Fruit fly (Drosophila melanogaster) whole organism, embryonic: ENCODE data around the gene Lmx1a.
A peak's percentile ranks its signal among the peaks of the same experiment; 100 is the strongest.

ENCODE experiments used
- Antp ChIP-seq: fragments of 200-800 bp; sonication (Bioruptor generic); optimal IDR thresholded peaks from 3 replicates; lab custom pipeline; 2016; ENCODE audit warnings: missing biosample characterization, missing genetic modification characterization
- Bteb2 ChIP-seq: fragments of 200-800 bp; sonication (Bioruptor generic); optimal IDR thresholded peaks from 2 replicates; lab custom pipeline; 2016; ENCODE audit warnings: missing biosample characterization, missing genetic modification characterization
- CG10959 ChIP-seq: fragments of 200-800 bp; sonication (Bioruptor generic); IDR thresholded peaks from 2 replicates; pipeline ENCODE4 v1.3.6; 2022; ENCODE audit warnings: missing biosample characterization, missing genetic modification characterization
- CG11456 ChIP-seq: fragments of 200-800 bp; sonication (Bioruptor generic); IDR thresholded peaks from 3 replicates; pipeline ENCODE4 v1.3.6; 2022; ENCODE audit warnings: missing biosample characterization, missing genetic modification characterization
- CG13296 ChIP-seq: fragments of 200-800 bp; sonication (Bioruptor generic); optimal IDR thresholded peaks from 3 replicates; lab custom pipeline; 2018; ENCODE audit warnings: missing biosample characterization, mild to moderate bottlenecking, missing genetic modification characterization
- CG13424 ChIP-seq: fragments of 200-800 bp; sonication (Bioruptor generic); optimal IDR thresholded peaks from 2 replicates; lab custom pipeline; 2019; ENCODE audit warnings: missing biosample characterization, mild to moderate bottlenecking, missing genetic modification characterization, moderate library complexity
- CG1832 ChIP-seq: fragments of 200-800 bp; sonication (Bioruptor generic); optimal IDR thresholded peaks from 2 replicates; lab custom pipeline; 2017; ENCODE audit warnings: missing biosample characterization, mild to moderate bottlenecking, missing genetic modification characterization, inconsistent platforms
- CG2712 ChIP-seq: fragments of 200-800 bp; optimal IDR thresholded peaks from 3 replicates; lab custom pipeline; 2019; ENCODE audit warnings: missing biosample characterization, mild to moderate bottlenecking, missing genetic modification characterization, moderate library complexity
- CG42726 ChIP-seq: fragments of 200-800 bp; sonication (Bioruptor generic); IDR thresholded peaks from 2 replicates; pipeline ENCODE4 v1.3.6; 2022; ENCODE audit warnings: missing biosample characterization, missing genetic modification characterization; ENCODE audit not compliant: partially characterized antibody
- CG4282 ChIP-seq: fragments of 200-800 bp; sonication (Bioruptor generic); optimal IDR thresholded peaks from 2 replicates; lab custom pipeline; 2016; ENCODE audit warnings: missing biosample characterization, missing genetic modification characterization
- CG4854 ChIP-seq: fragments of 200-800 bp; sonication (Bioruptor generic); optimal IDR thresholded peaks from 2 replicates; lab custom pipeline; 2016; ENCODE audit warnings: missing biosample characterization, missing genetic modification characterization, inconsistent platforms
- CG6689 ChIP-seq: fragments of 200-800 bp; sonication (Bioruptor generic); IDR thresholded peaks from 2 replicates; pipeline ENCODE4 v1.3.6; 2022; ENCODE audit warnings: missing biosample characterization, missing genetic modification characterization
- CG8281 ChIP-seq: fragments of 200-800 bp; sonication (Bioruptor generic); optimal IDR thresholded peaks from 2 replicates; lab custom pipeline; 2018; ENCODE audit warnings: missing biosample characterization, mild to moderate bottlenecking, missing genetic modification characterization, moderate library complexity
- CG8765 ChIP-seq: fragments of 200-800 bp; sonication (Bioruptor generic); IDR thresholded peaks from 2 replicates; pipeline ENCODE4 v1.3.6; 2022; ENCODE audit warnings: missing biosample characterization, missing genetic modification characterization
- CTCF ChIP-seq: fragments of 200-800 bp; sonication (Bioruptor generic); optimal IDR thresholded peaks from 2 replicates; lab custom pipeline; 2017; ENCODE audit warnings: missing biosample characterization, mild to moderate bottlenecking, missing genetic modification characterization, moderate library complexity
- Eip74EF ChIP-seq, 2 experiments: fragments of 200-800 bp in 1 of 2; fragments of >200 bp in 1 of 2; sonication (Bioruptor generic) in 1 of 2; optimal IDR thresholded peaks; 2 replicates each; lab custom pipeline; 2017 to 2019; ENCODE audit warnings: missing biosample characterization in 2 of 2, missing genetic modification characterization in 2 of 2, mild to moderate bottlenecking in 1 of 2, moderate library complexity in 1 of 2
- HLH3B ChIP-seq: fragments of 200-800 bp; sonication (Bioruptor generic); IDR thresholded peaks from 2 replicates; pipeline ENCODE4 v1.3.6; 2022; ENCODE audit warnings: missing biosample characterization, missing genetic modification characterization
- Hey ChIP-seq: fragments of 200-800 bp; sonication (Bioruptor generic); optimal IDR thresholded peaks from 3 replicates; lab custom pipeline; 2018; ENCODE audit warnings: missing biosample characterization, mild to moderate bottlenecking, missing genetic modification characterization
- HmgZ ChIP-seq: fragments of 200-800 bp; sonication (Bioruptor generic); optimal IDR thresholded peaks from 2 replicates; lab custom pipeline; 2018; ENCODE audit warnings: missing biosample characterization, mild to moderate bottlenecking, missing genetic modification characterization
- Hsf ChIP-seq: fragments of 200-800 bp; sonication (Bioruptor generic); optimal IDR thresholded peaks from 3 replicates; lab custom pipeline; 2016; ENCODE audit warnings: missing biosample characterization, missing genetic modification characterization
- Nf-YB ChIP-seq: fragments of 200-800 bp; sonication (Bioruptor generic); optimal IDR thresholded peaks from 3 replicates; lab custom pipeline; 2019; ENCODE audit warnings: missing biosample characterization, mild to moderate bottlenecking, missing genetic modification characterization, moderate library complexity
- Nf-YC ChIP-seq: fragments of 200-800 bp; optimal IDR thresholded peaks from 3 replicates; lab custom pipeline; 2019; ENCODE audit warnings: missing biosample characterization, mild to moderate bottlenecking, missing genetic modification characterization, moderate library complexity
- Pdp1 ChIP-seq, 2 experiments: fragments of 200-800 bp; sonication (Bioruptor generic); optimal IDR thresholded peaks; 3 replicates each; lab custom pipeline; 2016; ENCODE audit warnings: missing biosample characterization in 2 of 2, missing genetic modification characterization in 2 of 2, mild to moderate bottlenecking in 1 of 2, moderate library complexity in 1 of 2
- Rx ChIP-seq: fragments of 200-800 bp; sonication (Bioruptor generic); IDR thresholded peaks from 2 replicates; pipeline ENCODE4 v1.3.6; 2022; ENCODE audit warnings: missing biosample characterization, missing genetic modification characterization
- Scr ChIP-seq: fragments of 200-800 bp; sonication (Bioruptor generic); IDR thresholded peaks from 2 replicates; pipeline ENCODE4 v1.3.6; 2022; ENCODE audit warnings: missing biosample characterization, missing genetic modification characterization; ENCODE audit not compliant: partially characterized antibody
- Sry-δ ChIP-seq: fragments of 200-800 bp; sonication (Bioruptor generic); optimal IDR thresholded peaks from 2 replicates; lab custom pipeline; 2016; ENCODE audit warnings: missing biosample characterization, missing genetic modification characterization
- Xrp1 ChIP-seq: fragments of 200-800 bp; sonication (Bioruptor generic); IDR thresholded peaks from 2 replicates; pipeline ENCODE4 v1.3.6; 2022; ENCODE audit warnings: missing biosample characterization, missing genetic modification characterization
- chn ChIP-seq: fragments of 200-800 bp; sonication (Bioruptor generic); optimal IDR thresholded peaks from 2 replicates; lab custom pipeline; 2016; ENCODE audit warnings: missing biosample characterization, missing genetic modification characterization
- ewg ChIP-seq: fragments of 200-800 bp; sonication (Bioruptor generic); optimal IDR thresholded peaks from 3 replicates; lab custom pipeline; 2017; ENCODE audit warnings: mild to moderate bottlenecking, missing biosample characterization, missing genetic modification reagents, missing genetic modification characterization
- gsb-n ChIP-seq: fragments of 200-800 bp; sonication (Bioruptor generic); optimal IDR thresholded peaks from 3 replicates; lab custom pipeline; 2018; ENCODE audit warnings: missing biosample characterization, mild to moderate bottlenecking, missing genetic modification characterization
- h ChIP-seq: fragments of >200 bp; optimal IDR thresholded peaks from 2 replicates; lab custom pipeline; 2017
- kni ChIP-seq: fragments of 200-800 bp; sonication (Bioruptor generic); optimal IDR thresholded peaks from 3 replicates; lab custom pipeline; 2017; ENCODE audit warnings: mild to moderate bottlenecking, missing biosample characterization, missing genetic modification reagents, missing genetic modification characterization
- luna ChIP-seq: fragments of 200-800 bp; sonication (Bioruptor generic); optimal IDR thresholded peaks from 2 replicates; lab custom pipeline; 2016; ENCODE audit warnings: missing biosample characterization, missing genetic modification characterization
- mirr ChIP-seq: fragments of 200-800 bp; sonication (Bioruptor generic); optimal IDR thresholded peaks from 3 replicates; lab custom pipeline; 2018; ENCODE audit warnings: missing biosample characterization, mild to moderate bottlenecking, missing genetic modification characterization
- mld ChIP-seq: fragments of 200-800 bp; sonication (Bioruptor generic); IDR thresholded peaks from 3 replicates; pipeline ENCODE4 v1.3.6; 2022; ENCODE audit warnings: missing biosample characterization, missing genetic modification characterization; ENCODE audit not compliant: partially characterized antibody
- nerfin-1 ChIP-seq: fragments of 200-800 bp; sonication (Bioruptor generic); optimal IDR thresholded peaks from 3 replicates; lab custom pipeline; 2019; ENCODE audit warnings: missing biosample characterization, mild to moderate bottlenecking, missing genetic modification characterization, moderate library complexity
- oc ChIP-seq: fragments of 200-800 bp; sonication (Bioruptor generic); optimal IDR thresholded peaks from 2 replicates; lab custom pipeline; 2018; ENCODE audit warnings: missing biosample characterization, mild to moderate bottlenecking, missing genetic modification characterization, moderate library complexity
- odd ChIP-seq: fragments of 200-800 bp; sonication (Bioruptor generic); optimal IDR thresholded peaks from 2 replicates; lab custom pipeline; 2017; ENCODE audit warnings: missing biosample characterization, mild to moderate bottlenecking, missing genetic modification characterization
- prd ChIP-seq, 3 experiments: fragments of >200 bp in 2 of 3; fragments of 200-800 bp in 1 of 3; sonication (Bioruptor generic) in 1 of 3; optimal IDR thresholded peaks in 2 of 3; IDR thresholded peaks in 1 of 3; 2 replicates in 2 of 3; 3 replicates in 1 of 3; pipeline versions ENCODE4 v1.3.6 to Lab custom; 2017 to 2022; ENCODE audit warnings: missing biosample characterization in 1 of 3, missing genetic modification characterization in 1 of 3
- pros ChIP-seq: fragments of 200-800 bp; sonication (Bioruptor generic); optimal IDR thresholded peaks from 3 replicates; lab custom pipeline; 2019; ENCODE audit warnings: missing biosample characterization, mild to moderate bottlenecking, missing genetic modification characterization, moderate library complexity
- pzg ChIP-seq: fragments of 200-800 bp; sonication (Bioruptor generic); optimal IDR thresholded peaks from 3 replicates; lab custom pipeline; 2018; ENCODE audit warnings: missing biosample characterization, mild to moderate bottlenecking, missing genetic modification characterization, moderate library complexity
- sens ChIP-seq: fragments of 200-800 bp; sonication (Bioruptor generic); peaks from one replicate; lab custom pipeline; 2016; ENCODE audit warnings: missing biosample characterization, missing genetic modification characterization
- seq ChIP-seq: fragments of 200-800 bp; sonication (Bioruptor generic); IDR thresholded peaks from 2 replicates; pipeline ENCODE4 v1.3.6; 2022; ENCODE audit warnings: missing biosample characterization, missing genetic modification characterization
- sisA ChIP-seq: fragments of 200-800 bp; sonication (Bioruptor generic); IDR thresholded peaks from 2 replicates; pipeline ENCODE4 v1.3.6; 2022; ENCODE audit warnings: missing biosample characterization, missing genetic modification characterization
- tgo ChIP-seq: fragments of 200-800 bp; sonication (Bioruptor generic); IDR thresholded peaks from 3 replicates; pipeline ENCODE4 v1.3.6; 2022; ENCODE audit warnings: missing biosample characterization, missing genetic modification characterization
- unc-4 ChIP-seq: fragments of 200-800 bp; sonication (Bioruptor generic); IDR thresholded peaks from 2 replicates; pipeline ENCODE4 v1.3.6; 2022; ENCODE audit warnings: missing biosample characterization, missing genetic modification characterization; ENCODE audit not compliant: partially characterized antibody
- vnd ChIP-seq: fragments of 200-800 bp; sonication (Bioruptor generic); IDR thresholded peaks from 3 replicates; pipeline ENCODE4 v1.3.6; 2022; ENCODE audit warnings: missing biosample characterization, missing genetic modification characterization; ENCODE audit not compliant: partially characterized antibody
- wdn ChIP-seq: fragments of 200-800 bp; sonication (Bioruptor generic); IDR thresholded peaks from 2 replicates; pipeline ENCODE4 v1.3.6; 2022; ENCODE audit warnings: missing biosample characterization, missing genetic modification characterization
- zfh1 ChIP-seq: fragments of 200-800 bp; sonication (Bioruptor generic); IDR thresholded peaks from 3 replicates; pipeline ENCODE4 v1.3.6; 2022; ENCODE audit warnings: missing biosample characterization, missing genetic modification characterization

Lmx1a gene

DNA sequence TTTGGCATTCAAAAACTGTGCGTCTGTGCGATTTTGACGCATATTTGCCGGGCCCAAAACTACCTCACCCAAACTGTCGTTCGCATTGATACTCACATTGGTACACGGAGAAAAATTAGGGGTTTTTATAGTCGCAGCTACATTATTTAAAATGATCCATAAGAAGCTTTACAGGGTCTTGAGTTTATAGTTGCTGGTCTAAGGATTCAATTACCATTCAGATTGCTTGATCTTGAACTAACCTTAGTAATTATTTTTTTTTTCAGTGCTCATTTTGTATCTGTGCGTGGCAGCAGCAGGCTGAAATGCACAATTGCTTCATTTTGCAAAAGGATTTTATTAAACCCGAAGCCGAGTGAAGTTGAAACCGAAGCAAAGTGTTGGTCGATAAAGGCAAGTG, 41.7 kb upstream of the Lmx1a start (continued):
- TF ChIP-seq wdn (no peak), CG13296 (GFP tag; lab: Kevin White, UChicago) (no peak), h (no peak), CG8765 (0 out of 2 replicates have a peak, but pooled peaks have one; percentile 11), luna (no peak), zfh1 (peak; percentile 43; the same call in 1 of the 3 replicates), CTCF (GFP tag; lab: Kevin White, UChicago) (no peak), HmgZ (tag; lab: Kevin White, UChicago) (no peak), CG10959 (GFP tag; lab: Robert Waterston, UW) (0 out of 2 replicates have a peak, but pooled peaks have one; percentile 27), CG42726 (GFP tag; lab: Robert Waterston, UW) (no peak), sens (GFP tag; lab: Kevin White, UChicago) (peak; percentile 62), HLH3B (GFP tag; lab: Robert Waterston, UW) (0 out of 2 replicates have a peak, but pooled peaks have one; percentile 6), pzg (GFP tag; lab: Kevin White, UChicago) (no peak), CG2712 (tag; lab: Kevin White, UChicago) (peak; percentile 20), Scr (GFP tag; lab: Robert Waterston, UW) (no peak), Bteb2 (GFP tag; lab: Kevin White, UChicago) (no peak), chn (no peak), Xrp1 (peak; percentile 28; the same call in 1 of the 2 replicates), Rx (0 out of 2 replicates have a peak, but pooled peaks have one; percentile 10), CG4854 (GFP tag; lab: Kevin White, UChicago) (no peak), CG6689 (peak; percentile 35; the same call in 1 of the 2 replicates), Nf-YB (GFP tag; lab: Kevin White, UChicago) (no peak), Pdp1 (GFP tag; optimal IDR thresholded peaks at IDR 0.05; lab: Kevin White, UChicago) (no peak), ewg (no peak), odd (no peak), prd (optimal IDR thresholded peaks at IDR 0.05; lab: Kevin White, UChicago) (no peak), prd (GFP tag; IDR thresholded peaks at IDR 0.05; lab: Robert Waterston, UW) (peak; percentile 54; the same call in 2 of the 3 replicates), sisA (GFP tag; lab: Robert Waterston, UW) (0 out of 2 replicates have a peak, but pooled peaks have one; percentile 11), CG11456 (no peak), Sry-δ (GFP tag; lab: Kevin White, UChicago) (no peak)

DNA sequence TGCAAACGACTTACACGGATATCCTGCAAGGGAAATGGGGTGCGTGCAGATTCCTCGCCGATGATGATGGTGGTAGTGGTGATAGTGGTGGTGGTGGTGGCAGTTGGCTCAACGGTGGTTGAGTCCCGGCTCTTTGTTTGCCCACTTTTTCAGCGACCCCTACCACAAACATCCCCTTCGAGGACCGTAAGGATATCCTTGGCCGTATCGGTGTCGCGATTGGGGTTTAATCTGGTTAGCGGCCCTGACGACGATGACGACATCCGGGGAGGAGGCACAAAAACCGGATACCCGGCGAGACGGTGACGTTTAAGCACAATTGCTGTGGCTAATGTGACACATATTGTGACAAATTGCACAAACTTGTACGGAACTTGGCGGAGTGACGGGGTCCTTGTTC, 39.4 kb upstream of the Lmx1a start:
- TF ChIP-seq pros (GFP tag; lab: Kevin White, UChicago) (peak; percentile 88), gsb-n (tag; lab: Kevin White, UChicago) (peak; percentile 84), Antp (GFP tag; lab: Kevin White, UChicago) (no peak), CG8281 (no peak), seq (peak; percentile 52; the same call in 1 of the 2 replicates), nerfin-1 (tag; lab: Kevin White, UChicago) (peak; percentile 34), Eip74EF (GFP tag; optimal IDR thresholded peaks at IDR 0.05; lab: Kevin White, UChicago) (no peak), oc (tag; lab: Kevin White, UChicago) (peak; percentile 46), mld (GFP tag; lab: Robert Waterston, UW) (no peak), kni (GFP tag; lab: Kevin White, UChicago) (peak; percentile 17), Nf-YC (tag; lab: Kevin White, UChicago) (peak; percentile 53), unc-4 (GFP tag; lab: Robert Waterston, UW) (no peak), Nf-YB (GFP tag; lab: Kevin White, UChicago) (peak; percentile 39), Hsf (no peak), CG13424 (no peak), CG1832 (no peak), vnd (GFP tag; lab: Robert Waterston, UW) (no peak), mirr (no peak), Hey (tag; lab: Kevin White, UChicago) (peak; percentile 31), CG4282 (GFP tag; lab: Kevin White, UChicago) (no peak), tgo (GFP tag; lab: Robert Waterston, UW) (no peak)
